Fruit fly (Drosophila melanogaster): ENCODE measurements around the gene Pli.

Pli gene

DNA sequence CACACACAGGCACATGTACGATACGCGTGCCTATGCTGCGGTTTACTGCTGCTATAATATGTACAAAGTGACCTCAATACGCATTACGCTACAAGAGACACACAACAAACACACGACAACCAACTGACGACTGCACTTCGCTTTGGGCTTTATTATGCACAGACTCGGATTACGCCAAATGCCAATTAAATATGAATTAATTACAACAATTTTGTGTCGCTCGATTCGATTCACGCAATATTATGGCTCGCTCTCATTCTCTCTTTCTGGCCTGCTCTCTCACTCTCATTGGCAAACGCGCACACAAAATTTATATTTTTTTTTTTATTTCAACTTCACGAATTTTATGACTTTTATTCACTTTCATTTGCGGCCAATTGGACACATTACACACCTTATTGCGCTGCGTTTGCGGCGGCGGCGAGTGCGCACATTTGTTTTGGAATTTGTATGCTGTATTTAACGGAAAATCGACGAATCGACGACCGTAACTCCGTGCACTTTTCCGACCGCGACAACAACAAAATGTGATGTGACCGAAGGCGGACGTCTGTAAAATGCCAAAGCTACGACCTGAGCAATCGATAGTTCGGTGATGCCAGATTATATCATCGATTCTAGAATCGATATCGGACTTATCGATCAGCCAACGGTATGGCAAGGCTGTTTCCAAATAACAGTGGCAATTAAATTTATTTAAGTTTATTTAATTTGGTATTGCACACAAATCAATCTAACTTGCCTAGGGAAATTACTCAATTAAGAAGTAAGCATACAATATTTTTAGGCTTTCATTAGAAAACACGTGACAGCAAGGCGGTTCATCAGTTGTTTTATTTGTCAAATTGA is 32.9 kb upstream of the Pli start, which contains the start of the genes sba and CG31141 (continued):
- TF ChIP-seq maf-S (GFP tag; optimal IDR thresholded peaks at IDR 0.05), result no peak
- TF ChIP-seq CG15011 (GFP tag; optimal IDR thresholded peaks at IDR 0.05), result no peak
- peak; percentile 37 for TF ChIP-seq CTCF (GFP tag; optimal IDR thresholded peaks at IDR 0.05)
- TF ChIP-seq CG13894 (tag; optimal IDR thresholded peaks at IDR 0.05), result peak; percentile 56
- TF ChIP-seq Doc3 (GFP tag; IDR thresholded peaks at IDR 0.05; ENCODE audit: partially characterized antibody), result peak; percentile 67
- no peak for TF ChIP-seq Max (GFP tag; optimal IDR thresholded peaks at IDR 0.05)
- peak; percentile 42 for TF ChIP-seq kah (GFP tag; optimal IDR thresholded peaks at IDR 0.05)
- TF ChIP-seq bsh (GFP tag; optimal IDR thresholded peaks at IDR 0.05), result peak in 1 of 2 experiments; percentile 3
- TF ChIP-seq CG1602 (GFP tag; optimal IDR thresholded peaks at IDR 0.05), result no peak
- no peak for TF ChIP-seq NK7.1 (GFP tag; optimal IDR thresholded peaks at IDR 0.05)
- no peak for TF ChIP-seq Hmx (GFP tag; optimal IDR thresholded peaks at IDR 0.05)
- TF ChIP-seq CG34224 (GFP tag; IDR thresholded peaks at IDR 0.05; ENCODE audit: partially characterized antibody), result peak; percentile 87
- peak; percentile 2 for TF ChIP-seq CG15696 (tag; optimal IDR thresholded peaks at IDR 0.05)
- no peak for TF ChIP-seq CG34376 (GFP tag; optimal IDR thresholded peaks at IDR 0.05)
- no peak for TF ChIP-seq Ssrp (tag; optimal IDR thresholded peaks at IDR 0.05)
- TF ChIP-seq CG14014 (GFP tag; IDR thresholded peaks at IDR 0.05), result no peak
- TF ChIP-seq Gug (GFP tag; IDR thresholded peaks at IDR 0.05), result no peak
- TF ChIP-seq CG10543 (GFP tag; optimal IDR thresholded peaks at IDR 0.05), result no peak
- TF ChIP-seq CG14050 (GFP tag; IDR thresholded peaks at IDR 0.05), result no peak
- TF ChIP-seq p53 (GFP tag; optimal IDR thresholded peaks at IDR 0.05), result no peak
- no peak for TF ChIP-seq so (GFP tag; IDR thresholded peaks at IDR 0.05)
- no peak for TF ChIP-seq CG6683 (GFP tag; optimal IDR thresholded peaks at IDR 0.05)
- peak; percentile 78 for TF ChIP-seq Sry-δ (GFP tag; optimal IDR thresholded peaks at IDR 0.05)
- no peak for TF ChIP-seq CG2889 (GFP tag; IDR thresholded peaks at IDR 0.05)
- no peak for TF ChIP-seq CG7745 (tag; optimal IDR thresholded peaks at IDR 0.05)
- TF ChIP-seq HmgD (GFP tag; optimal IDR thresholded peaks at IDR 0.05), result no peak
- no peak for TF ChIP-seq grn (GFP tag; optimal IDR thresholded peaks at IDR 0.05)
- TF ChIP-seq CG2120 (GFP tag; optimal IDR thresholded peaks at IDR 0.05), result peak; percentile 31
- no peak for TF ChIP-seq Ptx1 (GFP tag; IDR thresholded peaks at IDR 0.05)
- TF ChIP-seq HLH54F (GFP tag; optimal IDR thresholded peaks at IDR 0.05), result no peak
- no peak for TF ChIP-seq ttk (GFP tag; IDR thresholded peaks at IDR 0.05)
- peak; percentile 43 for TF ChIP-seq row (GFP tag; IDR thresholded peaks at IDR 0.05)
- TF ChIP-seq vfl (GFP tag; optimal IDR thresholded peaks at IDR 0.05), result no peak
- TF ChIP-seq Hr51 (GFP tag; optimal IDR thresholded peaks at IDR 0.05), result no peak
- no peak for TF ChIP-seq Usf (GFP tag; optimal IDR thresholded peaks at IDR 0.05)
- no peak for TF ChIP-seq pros (GFP tag; optimal IDR thresholded peaks at IDR 0.05)
- peak; percentile 44 for TF ChIP-seq wek (GFP tag; optimal IDR thresholded peaks at IDR 0.05)
- TF ChIP-seq pita (GFP tag; optimal IDR thresholded peaks at IDR 0.05), result no peak
- TF ChIP-seq HHEX (GFP tag; optimal IDR thresholded peaks at IDR 0.05), result no peak
- no peak for TF ChIP-seq gt (GFP tag; IDR thresholded peaks at IDR 0.05)
- peak; percentile 21 for TF ChIP-seq repo (GFP tag; optimal IDR thresholded peaks at IDR 0.05)
- TF ChIP-seq CG9797 (GFP tag; optimal IDR thresholded peaks at IDR 0.05), result peak; percentile 76
- no peak for TF ChIP-seq bigmax (GFP tag; optimal IDR thresholded peaks at IDR 0.05)
- no peak for TF ChIP-seq sim (GFP tag; IDR thresholded peaks at IDR 0.05)
- TF ChIP-seq sqz (GFP tag; optimal IDR thresholded peaks at IDR 0.05), result peak; percentile 68
- TF ChIP-seq CG32532 (GFP tag; IDR thresholded peaks at IDR 0.05), result no peak
- TF ChIP-seq dpn (GFP tag; optimal IDR thresholded peaks at IDR 0.05), result no peak
- peak; percentile 54 for TF ChIP-seq CG8924 (tag; optimal IDR thresholded peaks at IDR 0.05)
- peak; percentile 13 for TF ChIP-seq CG9437 (GFP tag; optimal IDR thresholded peaks at IDR 0.05)
- peak; percentile 25; the same call in 1 of the 2 replicates for TF ChIP-seq bowl (GFP tag; IDR thresholded peaks at IDR 0.05)

Measured in whole organism, embryonic.